Fruit fly (Drosophila melanogaster): ENCODE measurements around the gene Inx2.

Inx2 gene

dm6 chrX:7004101-7004700, 5.7 kb downstream of the Inx2 start (continued):
- TF ChIP-seq CG16863 (GFP tag; optimal IDR thresholded peaks at IDR 0.05) (peak; percentile 90), chinmo (GFP tag; IDR thresholded peaks at IDR 0.05; ENCODE audit: partially characterized antibody) (no peak), sd (tag; optimal IDR thresholded peaks at IDR 0.05) (peak; percentile 59), Mrtf (GFP tag; IDR thresholded peaks at IDR 0.05) (peak; percentile 43; the same call in 1 of the 3 replicates), Sox102F (GFP tag; optimal IDR thresholded peaks at IDR 0.05) (peak; percentile 46), CG18262 (tag; optimal IDR thresholded peaks at IDR 0.05) (peak; percentile 85), CG1233 (GFP tag; optimal IDR thresholded peaks at IDR 0.05) (peak; percentile 91), maf-S (GFP tag; optimal IDR thresholded peaks at IDR 0.05) (peak; percentile 80), HHEX (GFP tag; optimal IDR thresholded peaks at IDR 0.05) (peak; percentile 86), Atf6 (GFP tag; IDR thresholded peaks at IDR 0.05) (peak; percentile 83), CG33557 (GFP tag; optimal IDR thresholded peaks at IDR 0.05) (peak; percentile 98), usp (GFP tag; optimal IDR thresholded peaks at IDR 0.05) (no peak), Gsc (GFP tag; IDR thresholded peaks at IDR 0.05) (no peak), CG3065 (GFP tag; optimal IDR thresholded peaks at IDR 0.05) (peak; percentile 90), CG17385 (GFP tag; optimal IDR thresholded peaks at IDR 0.05) (peak; percentile 71), zfh1 (GFP tag; IDR thresholded peaks at IDR 0.05) (peak; percentile 88), Dref (GFP tag; IDR thresholded peaks at IDR 0.05) (no peak), chif (GFP tag; optimal IDR thresholded peaks at IDR 0.05) (peak; percentile 82 to 84), TFAM (GFP tag; optimal IDR thresholded peaks at IDR 0.05) (peak; percentile 64), kay (GFP tag; optimal IDR thresholded peaks at IDR 0.05) (peak; percentile 75), gcm (GFP tag; optimal IDR thresholded peaks at IDR 0.05) (peak; percentile 87), ci (GFP tag; IDR thresholded peaks at IDR 0.05) (peak; percentile 89), eyg (GFP tag; optimal IDR thresholded peaks at IDR 0.05) (peak; percentile 83), CG34224 (GFP tag; IDR thresholded peaks at IDR 0.05; ENCODE audit: partially characterized antibody) (no peak), pum (GFP tag; optimal IDR thresholded peaks at IDR 0.05) (peak; percentile 57), CG1024 (GFP tag; IDR thresholded peaks at IDR 0.05) (peak; percentile 75), nerfin-2 (GFP tag; IDR thresholded peaks at IDR 0.05; ENCODE audit: partially characterized antibody) (no peak), CG30020 (tag; optimal IDR thresholded peaks at IDR 0.05) (peak; percentile 21), CG9876 (GFP tag; optimal IDR thresholded peaks at IDR 0.05) (peak; percentile 79), CG2712 (tag; optimal IDR thresholded peaks at IDR 0.05) (peak; percentile 79), Atf3 (GFP tag; optimal IDR thresholded peaks at IDR 0.05) (peak; percentile 87), Gug (GFP tag; IDR thresholded peaks at IDR 0.05) (no peak), CG4854 (GFP tag; optimal IDR thresholded peaks at IDR 0.05) (peak; percentile 66), fu2 (GFP tag; optimal IDR thresholded peaks at IDR 0.05) (peak; percentile 26), fd96Cb (tag; optimal IDR thresholded peaks at IDR 0.05) (peak; percentile 56), fru (optimal IDR thresholded peaks at IDR 0.05) (no peak), CG8765 (GFP tag; IDR thresholded peaks at IDR 0.05) (no peak), gfzf (GFP tag; optimal IDR thresholded peaks at IDR 0.05) (no peak), E2f2 (GFP tag; IDR thresholded peaks at IDR 0.05) (peak; percentile 65), en (GFP tag; optimal IDR thresholded peaks at IDR 0.05) (peak; percentile 65), CG10979 (tag; optimal IDR thresholded peaks at IDR 0.05) (peak; percentile 75), CTCF (GFP tag; optimal IDR thresholded peaks at IDR 0.05) (peak; percentile 30), schlank (tag; optimal IDR thresholded peaks at IDR 0.05) (peak; percentile 84), trh (GFP tag; optimal IDR thresholded peaks at IDR 0.05) (peak; percentile 83), NC2α (GFP tag; optimal IDR thresholded peaks at IDR 0.05) (peak; percentile 90), sisA (GFP tag; IDR thresholded peaks at IDR 0.05) (peak; percentile 18; the same call in 1 of the 2 replicates), CG13123 (GFP tag; optimal IDR thresholded peaks at IDR 0.05) (peak; percentile 93), B-H2 (GFP tag; optimal IDR thresholded peaks at IDR 0.05) (no peak), CG15479 (GFP tag; optimal IDR thresholded peaks at IDR 0.05) (peak; percentile 58), Opbp (GFP tag; IDR thresholded peaks at IDR 0.05; ENCODE audit: partially characterized antibody) (no peak), so (GFP tag; IDR thresholded peaks at IDR 0.05) (peak; percentile 77; the same call in 2 of the 3 replicates)
